Worm (Caenorhabditis elegans): ENCODE measurements around the gene ttm-1.

ttm-1 gene

DNA sequence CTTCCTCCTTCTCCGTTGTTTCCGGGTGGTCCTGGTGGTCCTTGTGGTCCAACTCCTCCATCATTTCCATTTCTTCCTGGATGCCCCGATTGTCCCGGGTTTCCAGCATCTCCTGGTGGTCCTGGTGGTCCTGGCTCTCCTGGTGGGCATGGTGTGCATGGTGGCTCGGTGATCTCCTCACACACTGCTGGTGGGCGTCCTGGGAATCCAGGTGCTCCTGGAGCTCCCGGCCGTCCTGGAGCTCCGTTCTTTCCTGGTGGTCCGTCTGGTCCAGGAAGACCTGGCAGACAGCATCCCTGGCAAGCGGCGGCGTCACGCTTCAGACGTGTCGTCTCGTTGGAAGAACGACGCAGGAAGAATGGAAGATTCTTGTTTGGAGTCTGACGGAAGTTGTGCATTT is 26.3 kb upstream of the ttm-1 start:
- TF ChIP-seq klf-2 (GFP tag; conservative IDR thresholded peaks at IDR 0.05) (no peak), ref-1 (GFP tag; conservative IDR thresholded peaks at IDR 0.05) (no peak), T22C8.4 (GFP tag; IDR thresholded peaks at IDR 0.05) (no peak), flt-1 (GFP tag; IDR thresholded peaks at IDR 0.05) (no peak), med-1 (GFP tag; optimal IDR thresholded peaks at IDR 0.05; ENCODE audit: insufficient read depth) (no peak), ztf-23 (GFP tag; IDR thresholded peaks at IDR 0.05) (no peak), cog-1 (tag; optimal IDR thresholded peaks at IDR 0.05) (no peak), ztf-29 (GFP tag; IDR thresholded peaks at IDR 0.05) (no peak), tab-1 (GFP tag; IDR thresholded peaks at IDR 0.05) (no peak)

DNA sequence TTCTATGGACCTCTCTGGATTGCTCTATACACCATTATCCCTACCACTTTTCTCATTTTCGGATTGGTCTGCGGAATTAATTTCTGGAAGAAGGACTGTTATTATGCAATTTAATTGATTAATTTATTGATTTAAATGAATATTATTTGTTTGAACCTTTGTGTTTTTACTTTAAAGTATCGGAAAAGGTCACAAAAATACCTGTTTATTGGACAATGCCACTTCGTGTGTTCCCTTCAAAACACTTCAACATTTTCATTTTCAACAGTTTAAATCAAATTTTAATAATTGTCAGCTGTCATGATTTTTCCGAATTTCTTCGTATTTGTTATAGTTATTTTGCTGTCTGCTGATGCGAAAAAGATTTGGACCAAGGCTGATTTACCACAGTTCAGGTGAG is 24.2 kb upstream of the ttm-1 start, which contains the start of gene ZK1010.12:
TSS of gene ZK1010.12 (plus strand) at position 301 of the 400 bp plus-strand sequence.
- TF ChIP-seq med-1 (GFP tag; optimal IDR thresholded peaks at IDR 0.05; ENCODE audit: insufficient read depth) (no peak), klf-2 (GFP tag; conservative IDR thresholded peaks at IDR 0.05) (no peak), ref-1 (GFP tag; conservative IDR thresholded peaks at IDR 0.05) (no peak)

DNA sequence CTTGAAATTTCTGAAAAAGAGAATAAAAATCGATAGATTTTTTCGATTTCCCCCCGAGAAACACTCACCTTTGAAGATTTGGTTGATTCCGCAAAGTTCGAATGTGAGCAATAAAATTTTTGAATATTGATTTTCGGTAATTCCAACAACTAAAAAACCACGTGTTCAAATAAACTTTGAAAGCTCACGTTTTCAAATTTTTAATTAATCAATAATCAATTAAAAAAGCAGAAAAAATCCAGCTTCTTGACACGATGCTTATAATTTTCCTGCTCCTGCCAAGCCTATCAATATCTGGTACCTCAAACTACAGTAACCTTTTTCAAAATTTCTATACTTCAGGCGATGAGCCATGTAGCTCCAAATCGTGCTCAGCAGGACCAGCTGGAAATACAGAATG is 20.6 kb upstream of the ttm-1 start, which contains the start of gene ZK1010.5:
TSS of gene ZK1010.5 (minus strand) at position 101 of the 400 bp plus-strand sequence.
- TF ChIP-seq ztf-23 (GFP tag; IDR thresholded peaks at IDR 0.05), result no peak
- TF ChIP-seq T22C8.4 (GFP tag; IDR thresholded peaks at IDR 0.05), result 0 out of 2 replicates have a peak, but pooled peaks have one; percentile 38

DNA sequence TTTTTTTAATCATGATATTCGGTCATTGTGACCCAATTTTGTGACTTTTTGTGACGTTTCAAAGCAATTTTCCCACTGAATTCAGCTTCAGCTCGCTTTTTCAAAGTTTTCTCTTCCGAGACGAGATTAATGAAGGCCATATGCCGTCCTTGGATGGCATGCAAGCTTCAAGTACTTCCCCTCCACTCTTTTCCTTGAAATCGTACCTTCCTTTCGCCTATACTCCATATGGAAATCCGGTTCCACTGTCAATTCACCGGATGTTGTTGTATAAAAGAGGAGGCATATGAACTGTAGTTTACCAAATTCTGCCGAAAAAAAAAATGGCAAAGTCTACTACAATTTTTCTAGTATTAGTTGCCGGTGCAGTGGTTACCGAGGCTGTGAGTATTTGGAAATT is 14.0 kb upstream of the ttm-1 start, which contains the start of gene ZK1010.4:
TSS of gene ZK1010.4 (plus strand) at position 301 of the 400 bp plus-strand sequence.
- TF ChIP-seq ref-1 (GFP tag; conservative IDR thresholded peaks at IDR 0.05), result no peak
- TF ChIP-seq ztf-23 (GFP tag; IDR thresholded peaks at IDR 0.05), result no peak
- no peak for TF ChIP-seq med-1 (GFP tag; optimal IDR thresholded peaks at IDR 0.05; ENCODE audit: insufficient read depth)
- TF ChIP-seq flt-1 (GFP tag; IDR thresholded peaks at IDR 0.05), result no peak
- no peak for TF ChIP-seq klf-2 (GFP tag; conservative IDR thresholded peaks at IDR 0.05)
- no peak for TF ChIP-seq cog-1 (tag; optimal IDR thresholded peaks at IDR 0.05)
- TF ChIP-seq ztf-29 (GFP tag; IDR thresholded peaks at IDR 0.05), result no peak
- TF ChIP-seq T22C8.4 (GFP tag; IDR thresholded peaks at IDR 0.05), result no peak
- TF ChIP-seq tab-1 (GFP tag; IDR thresholded peaks at IDR 0.05), result no peak

DNA sequence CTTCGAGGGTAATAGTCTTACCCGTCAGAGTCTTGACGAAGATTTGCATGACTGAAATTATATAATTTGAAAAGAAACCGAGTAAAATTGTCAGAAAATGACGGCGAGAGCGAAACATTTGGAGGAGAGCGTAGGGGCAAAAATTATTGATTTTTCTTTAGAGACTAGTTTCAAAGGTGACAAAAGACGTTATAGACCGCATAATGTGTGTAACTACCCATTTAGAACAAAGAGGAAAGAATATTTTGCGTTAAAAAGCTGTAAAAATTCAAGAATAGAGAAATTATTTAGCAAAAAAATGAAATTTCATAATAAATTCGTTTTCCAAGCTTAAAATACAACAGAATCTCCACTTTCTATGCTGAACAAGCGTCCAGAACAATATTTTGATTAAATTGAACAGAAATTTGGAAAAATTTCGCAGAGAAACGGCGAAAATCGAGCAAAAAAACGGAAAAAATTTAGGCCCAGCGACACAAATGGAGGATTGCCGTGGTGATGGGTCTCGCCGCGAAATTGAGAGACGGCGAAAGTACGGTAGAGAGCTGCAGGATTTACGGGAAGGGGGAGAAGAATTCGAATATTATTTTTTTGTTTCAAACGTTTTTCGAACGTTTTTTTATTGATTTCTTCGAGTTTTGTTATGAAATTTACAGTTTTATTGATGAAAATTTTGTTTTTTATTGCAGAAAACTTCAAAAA is 11.8 kb upstream of the ttm-1 start, which contains the start of the genes ubq-2 and frg-1:
TSS of gene ubq-2 (minus strand) at position 51 of the 702 bp plus-strand sequence.
TSS of gene frg-1 (plus strand) at position 690 of the 702 bp plus-strand sequence.
- TF ChIP-seq flt-1 (GFP tag; IDR thresholded peaks at IDR 0.05) (no peak), T22C8.4 (GFP tag; IDR thresholded peaks at IDR 0.05) (peak; percentile 26; the same call in 1 of the 2 replicates), med-1 (GFP tag; optimal IDR thresholded peaks at IDR 0.05; ENCODE audit: insufficient read depth) (no peak), ztf-23 (GFP tag; IDR thresholded peaks at IDR 0.05) (0 out of 2 replicates have a peak, but pooled peaks have one; percentile 25), tab-1 (GFP tag; IDR thresholded peaks at IDR 0.05) (no peak), ztf-29 (GFP tag; IDR thresholded peaks at IDR 0.05) (no peak), ref-1 (GFP tag; conservative IDR thresholded peaks at IDR 0.05) (no peak), klf-2 (GFP tag; conservative IDR thresholded peaks at IDR 0.05) (no peak), cog-1 (tag; optimal IDR thresholded peaks at IDR 0.05) (peak; percentile 10)

DNA sequence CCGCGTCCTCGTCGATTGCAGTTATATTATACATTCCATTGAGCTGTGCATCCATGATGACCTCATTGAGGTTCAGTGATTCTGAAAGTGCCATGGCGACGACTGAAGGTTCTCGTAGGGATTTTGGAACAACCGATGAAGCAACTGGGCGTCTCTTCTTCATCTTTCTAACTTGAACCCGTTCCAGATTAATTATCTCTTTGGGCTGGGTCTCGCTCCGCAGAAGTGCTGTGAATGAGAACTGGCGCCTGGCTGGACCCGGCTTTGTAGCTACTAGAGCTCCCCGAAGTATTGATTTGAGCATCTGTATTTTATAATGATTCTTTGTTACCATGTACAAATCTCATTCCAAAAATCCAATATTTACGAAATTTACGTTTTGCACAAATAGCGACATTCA is 10.8 kb upstream of the ttm-1 start, which contains the start of gene ZK1010.2:
TSS of gene ZK1010.2 (minus strand) at position 304 of the 400 bp plus-strand sequence.
- TF ChIP-seq T22C8.4 (GFP tag; IDR thresholded peaks at IDR 0.05), result no peak
- TF ChIP-seq ztf-29 (GFP tag; IDR thresholded peaks at IDR 0.05), result no peak
- TF ChIP-seq ztf-23 (GFP tag; IDR thresholded peaks at IDR 0.05), result no peak
- TF ChIP-seq tab-1 (GFP tag; IDR thresholded peaks at IDR 0.05), result no peak
- no peak for TF ChIP-seq flt-1 (GFP tag; IDR thresholded peaks at IDR 0.05)
- no peak for TF ChIP-seq ref-1 (GFP tag; conservative IDR thresholded peaks at IDR 0.05)

DNA sequence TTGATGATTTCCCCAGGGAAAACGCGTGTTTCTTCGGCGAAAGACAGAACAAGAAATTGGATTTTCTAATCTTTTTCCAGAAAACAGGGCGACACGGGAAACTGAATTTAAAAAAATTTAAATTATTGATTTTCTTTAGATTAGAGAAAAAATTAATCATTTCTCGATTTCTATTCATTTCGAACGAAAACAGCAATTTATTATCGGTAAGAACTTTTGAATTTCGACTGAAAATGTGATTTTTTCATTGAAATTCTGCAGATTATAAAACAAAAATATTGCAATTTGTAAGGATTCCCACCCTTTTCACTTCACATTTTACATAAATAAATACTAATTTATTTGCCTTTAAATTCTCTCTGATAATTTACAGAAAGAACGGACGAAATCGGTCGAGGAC is 5.6 kb upstream of the ttm-1 start, which contains the start of gene bckd-1A:
TSS of gene bckd-1A (minus strand) at position 101 of the 400 bp plus-strand sequence.
- TF ChIP-seq klf-2 (GFP tag; conservative IDR thresholded peaks at IDR 0.05) (no peak), flt-1 (GFP tag; IDR thresholded peaks at IDR 0.05) (no peak), ztf-29 (GFP tag; IDR thresholded peaks at IDR 0.05) (no peak), ztf-23 (GFP tag; IDR thresholded peaks at IDR 0.05) (no peak), tab-1 (GFP tag; IDR thresholded peaks at IDR 0.05) (no peak), T22C8.4 (GFP tag; IDR thresholded peaks at IDR 0.05) (no peak), med-1 (GFP tag; optimal IDR thresholded peaks at IDR 0.05; ENCODE audit: insufficient read depth) (no peak), ref-1 (GFP tag; conservative IDR thresholded peaks at IDR 0.05) (no peak), cog-1 (tag; optimal IDR thresholded peaks at IDR 0.05) (no peak)

DNA sequence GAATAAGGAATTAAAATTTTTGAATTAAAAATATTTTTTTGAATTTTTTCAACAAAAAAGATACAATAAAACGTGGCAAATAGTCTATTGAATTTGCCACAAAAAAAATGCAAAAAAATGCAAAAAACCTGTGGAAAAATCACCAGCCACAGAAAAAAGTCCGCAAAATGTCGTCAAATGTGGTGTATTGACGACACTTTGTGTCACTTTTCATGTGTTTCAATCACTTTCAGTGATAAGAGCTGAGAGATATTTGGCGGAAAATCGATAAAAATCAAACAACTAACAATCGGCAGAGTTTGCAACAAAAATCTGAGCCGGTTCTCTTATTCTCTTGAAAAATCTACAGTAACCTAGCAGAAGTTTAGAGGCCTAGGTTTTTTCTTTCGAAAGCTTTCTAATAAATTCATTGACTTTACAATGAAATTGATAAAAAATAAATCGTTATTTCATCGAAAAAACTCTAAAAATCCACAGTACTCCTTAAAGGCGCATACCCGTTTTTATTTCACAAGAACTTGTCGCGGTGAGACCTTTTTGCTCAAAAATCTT is 5.1 kb upstream of the ttm-1 start:
- no peak for TF ChIP-seq tab-1 (GFP tag; IDR thresholded peaks at IDR 0.05)
- no peak for TF ChIP-seq ref-1 (GFP tag; conservative IDR thresholded peaks at IDR 0.05)
- no peak for TF ChIP-seq med-1 (GFP tag; optimal IDR thresholded peaks at IDR 0.05; ENCODE audit: insufficient read depth)
- no peak for TF ChIP-seq ztf-29 (GFP tag; IDR thresholded peaks at IDR 0.05)
- TF ChIP-seq cog-1 (tag; optimal IDR thresholded peaks at IDR 0.05), result no peak
- no peak for TF ChIP-seq flt-1 (GFP tag; IDR thresholded peaks at IDR 0.05)
- TF ChIP-seq klf-2 (GFP tag; conservative IDR thresholded peaks at IDR 0.05), result no peak
- TF ChIP-seq T22C8.4 (GFP tag; IDR thresholded peaks at IDR 0.05), result no peak
- TF ChIP-seq ztf-23 (GFP tag; IDR thresholded peaks at IDR 0.05), result no peak

DNA sequence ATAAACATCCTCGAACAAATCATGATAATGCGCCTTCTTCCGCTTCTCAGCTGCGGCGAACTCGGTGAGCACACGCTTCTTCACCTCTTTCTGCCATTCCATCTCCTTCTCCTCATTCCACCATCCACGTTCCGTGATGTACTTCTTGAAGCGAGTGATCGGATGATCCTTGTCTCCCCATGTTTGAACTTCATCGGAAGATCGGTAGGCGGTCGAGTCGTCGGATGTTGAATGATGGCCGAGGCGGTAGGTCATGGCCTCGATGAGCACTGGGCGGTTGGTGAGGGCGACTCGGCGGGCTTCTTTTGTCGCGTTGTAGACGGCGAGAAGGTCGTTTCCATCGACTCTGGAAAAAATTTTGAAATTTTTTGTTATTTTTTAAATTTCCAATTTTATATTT is 1.5 kb upstream of the ttm-1 start:
- TF ChIP-seq flt-1 (GFP tag; IDR thresholded peaks at IDR 0.05), result no peak
- no peak for TF ChIP-seq ref-1 (GFP tag; conservative IDR thresholded peaks at IDR 0.05)
- TF ChIP-seq tab-1 (GFP tag; IDR thresholded peaks at IDR 0.05), result no peak
- TF ChIP-seq ztf-23 (GFP tag; IDR thresholded peaks at IDR 0.05), result no peak
